Worm (Caenorhabditis elegans) whole organism, L3 larva: ENCODE results near the gene Y64H9A.2.

Source experiments
- R02D3.7 ChIP-seq: fragments of 150-350 bp; optimal IDR thresholded peaks from 2 replicates; lab custom pipeline; 2014; ENCODE audit warnings: missing biosample characterization, missing genetic modification characterization
- fkh-2 ChIP-seq: fragments of 150-350 bp; optimal IDR thresholded peaks from 2 replicates; lab custom pipeline; 2014; ENCODE audit warnings: missing biosample characterization, missing genetic modification reagents, missing genetic modification characterization
- fos-1 ChIP-seq: fragments of 150-350 bp; optimal IDR thresholded peaks from 2 replicates; lab custom pipeline; 2014; ENCODE audit warnings: missing biosample characterization, missing genetic modification characterization
- pqm-1 ChIP-seq: fragments of 150-350 bp; optimal IDR thresholded peaks from 2 replicates; lab custom pipeline; 2017; ENCODE audit warnings: missing biosample characterization, missing genetic modification characterization, inconsistent platforms

DNA sequence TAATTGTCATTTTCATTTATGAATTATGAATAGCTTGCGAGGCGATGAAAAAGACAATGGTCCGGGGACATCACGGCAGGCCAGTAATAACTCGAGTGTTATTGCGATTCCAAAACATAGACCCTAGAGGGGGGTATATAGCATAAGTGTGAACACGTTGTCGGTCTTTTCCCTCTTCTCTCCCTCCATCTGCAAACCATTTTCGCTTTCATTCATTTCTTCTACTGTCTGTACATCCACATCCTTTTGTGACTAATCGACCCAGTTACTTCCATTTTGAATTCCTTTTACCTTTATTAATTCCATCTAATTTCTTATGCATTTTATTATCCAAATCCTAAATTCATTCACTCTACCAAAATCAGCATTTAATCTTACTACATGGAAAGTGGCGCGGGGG, 27.2 kb downstream of the Y64H9A.2 start:
- TF ChIP-seq R02D3.7 (tag; lab: Kevin White, UChicago) (no peak), fos-1 (no peak), fkh-2 (tag; lab: Kevin White, UChicago) (no peak), pqm-1 (no peak)
